Worm (Caenorhabditis elegans): Measurements from ENCODE around the gene rpl-26.

The rpl-26 gene

DNA sequence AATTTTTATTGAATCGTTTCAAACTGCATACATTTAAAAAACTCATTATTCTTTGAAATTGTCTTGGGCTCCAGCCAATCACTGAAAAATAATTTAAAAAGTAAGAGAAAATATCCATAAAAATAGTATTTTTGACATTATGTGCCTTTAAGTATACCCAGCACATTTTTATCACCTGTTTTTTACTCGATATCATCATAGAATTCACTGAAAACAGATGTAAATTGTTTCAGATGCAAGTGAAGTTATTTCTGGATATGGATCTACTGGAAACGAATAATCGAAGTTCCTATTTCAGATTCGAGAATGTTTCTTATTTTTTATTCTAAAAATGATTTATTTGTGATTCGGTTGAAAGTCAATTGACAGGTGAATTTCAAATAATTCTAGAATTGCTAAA lies 48.0 kb upstream of the rpl-26 start:
- TF ChIP-seq egl-5 (tag; optimal IDR thresholded peaks at IDR 0.05) (no peak), lsy-12 (tag; optimal IDR thresholded peaks at IDR 0.05) (no peak)

- TF ChIP-seq egl-27 (tag; optimal IDR thresholded peaks at IDR 0.05) (no peak), nhr-23 (tag; optimal IDR thresholded peaks at IDR 0.05) (no peak), nhr-67 (tag; optimal IDR thresholded peaks at IDR 0.05) (no peak), tbx-2 (tag; optimal IDR thresholded peaks at IDR 0.05) (no peak), lin-39 (tag; optimal IDR thresholded peaks at IDR 0.05) (no peak), nhr-76 (tag; optimal IDR thresholded peaks at IDR 0.05) (no peak), ztf-4 (tag; optimal IDR thresholded peaks at IDR 0.05) (no peak), ceh-16 (tag; optimal IDR thresholded peaks at IDR 0.05) (no peak), daf-12 (tag; optimal IDR thresholded peaks at IDR 0.05) (no peak), mml-1 (tag; optimal IDR thresholded peaks at IDR 0.05) (no peak), eor-1 (tag; optimal IDR thresholded peaks at IDR 0.05) (no peak), ceh-82 (tag; optimal IDR thresholded peaks at IDR 0.05) (no peak), nhr-25 (tag; optimal IDR thresholded peaks at IDR 0.05) (no peak), unc-39 (tag; optimal IDR thresholded peaks at IDR 0.05) (no peak), snpc-4 (tag; optimal IDR thresholded peaks at IDR 0.05) (no peak)
Observed at ce11 chrII:8556166-8556565, 46.4 kb upstream of the rpl-26 start, which contains the start of gene glb-27. glb-27 (minus strand) TSS chrII:8556266.

ce11 chrII:8559188-8559587 lies 43.4 kb upstream of the rpl-26 start:
- TF ChIP-seq nhr-11 (tag; optimal IDR thresholded peaks at IDR 0.05) (peak; percentile 32), unc-62 (GFP tag; optimal IDR thresholded peaks at IDR 0.05) (no peak), ztf-4 (tag; optimal IDR thresholded peaks at IDR 0.05) (no peak), fkh-10 (GFP tag; optimal IDR thresholded peaks at IDR 0.05) (peak; percentile 98), unc-39 (tag; optimal IDR thresholded peaks at IDR 0.05) (no peak), ceh-28 (tag; optimal IDR thresholded peaks at IDR 0.05) (peak; percentile 31), fkh-2 (tag; optimal IDR thresholded peaks at IDR 0.05) (no peak), ztf-11 (tag; optimal IDR thresholded peaks at IDR 0.05) (no peak), jun-1 (tag; optimal IDR thresholded peaks at IDR 0.05) (peak; percentile 17), fos-1 (tag; optimal IDR thresholded peaks at IDR 0.05) (no peak), nhr-23 (tag; optimal IDR thresholded peaks at IDR 0.05) (peak; percentile 29), nfya-1 (tag; optimal IDR thresholded peaks at IDR 0.05; ENCODE audit: insufficient read depth) (peak; percentile 1), ceh-82 (tag; optimal IDR thresholded peaks at IDR 0.05) (no peak)

- TF ChIP-seq nhr-25 (tag; optimal IDR thresholded peaks at IDR 0.05) (peak; percentile 100), ceh-82 (tag; optimal IDR thresholded peaks at IDR 0.05) (peak; percentile 93), nhr-237 (tag; optimal IDR thresholded peaks at IDR 0.05) (no peak), ama-1 (optimal IDR thresholded peaks at IDR 0.05) (peak; percentile 95), egl-5 (tag; optimal IDR thresholded peaks at IDR 0.05) (peak; percentile 99), fkh-2 (tag; optimal IDR thresholded peaks at IDR 0.05) (peak; percentile 67), mml-1 (tag; optimal IDR thresholded peaks at IDR 0.05) (no peak), ceh-28 (tag; optimal IDR thresholded peaks at IDR 0.05) (peak; percentile 94), eor-1 (tag; optimal IDR thresholded peaks at IDR 0.05) (peak in 1 of 2 experiments; percentile 82), ztf-11 (tag; optimal IDR thresholded peaks at IDR 0.05) (peak; percentile 22), ceh-16 (tag; optimal IDR thresholded peaks at IDR 0.05) (peak; percentile 73), R02D3.7 (tag; optimal IDR thresholded peaks at IDR 0.05) (peak; percentile 94), nhr-76 (tag; optimal IDR thresholded peaks at IDR 0.05) (peak; percentile 85), lin-39 (tag; optimal IDR thresholded peaks at IDR 0.05) (peak; percentile 100), elt-2 (tag; optimal IDR thresholded peaks at IDR 0.05) (peak; percentile 97), snpc-4 (tag; optimal IDR thresholded peaks at IDR 0.05) (peak; percentile 95), nhr-43 (tag; optimal IDR thresholded peaks at IDR 0.05; ENCODE audit: poor library complexity, severe bottlenecking) (peak; percentile 98), hmg-11 (tag; optimal IDR thresholded peaks at IDR 0.05) (peak; percentile 97), elt-1 (tag; optimal IDR thresholded peaks at IDR 0.05) (peak; percentile 92), ceh-9 (tag; optimal IDR thresholded peaks at IDR 0.05) (no peak), jun-1 (tag; optimal IDR thresholded peaks at IDR 0.05) (peak; percentile 99), tbx-2 (tag; optimal IDR thresholded peaks at IDR 0.05) (peak; percentile 94), sea-2 (GFP tag; optimal IDR thresholded peaks at IDR 0.05) (no peak), skn-1 (tag; optimal IDR thresholded peaks at IDR 0.05) (peak; percentile 96), ztf-4 (tag; optimal IDR thresholded peaks at IDR 0.05) (peak; percentile 88), unc-62 (GFP tag; optimal IDR thresholded peaks at IDR 0.05) (peak; percentile 96), lin-15B (tag; optimal IDR thresholded peaks at IDR 0.05) (peak; percentile 100), ZK546.5 (tag; optimal IDR thresholded peaks at IDR 0.05) (peak; percentile 83), nhr-28 (tag; optimal IDR thresholded peaks at IDR 0.05) (peak; percentile 77), elt-3 (tag; optimal IDR thresholded peaks at IDR 0.05) (peak; percentile 60 to 99 (median 98)), nfya-1 (tag; optimal IDR thresholded peaks at IDR 0.05; ENCODE audit: insufficient read depth) (peak; percentile 99), aly-2 (tag; optimal IDR thresholded peaks at IDR 0.05) (peak; percentile 53), nhr-67 (tag; optimal IDR thresholded peaks at IDR 0.05) (peak; percentile 29), pha-4 (tag; optimal IDR thresholded peaks at IDR 0.05) (peak; percentile 100), fkh-10 (GFP tag; optimal IDR thresholded peaks at IDR 0.05) (peak; percentile 99), daf-12 (tag; optimal IDR thresholded peaks at IDR 0.05) (no peak), nhr-12 (tag; optimal IDR thresholded peaks at IDR 0.05) (no peak), pqm-1 (tag; optimal IDR thresholded peaks at IDR 0.05) (peak; percentile 99), nhr-77 (tag; optimal IDR thresholded peaks at IDR 0.05) (peak; percentile 94)
Observed at ce11 chrII:8561227-8561626, 41.4 kb upstream of the rpl-26 start, which contains the start of gene iff-2. iff-2 (minus strand) TSS chrII:8561367.
